Worm (Caenorhabditis elegans) whole organism, L4 larva: ENCODE results near the gene inx-7.
A peak's percentile ranks its signal among the peaks of the same experiment; 100 is the strongest.

Experiments used
- D1046.2 ChIP-seq: fragments of 200-800 bp; sonication (Bioruptor generic); IDR thresholded peaks from 2 replicates; pipeline ENCODE4 v1.3.6; 2022; ENCODE audit warnings: missing genetic modification characterization, missing compliant biosample characterization
- F10B5.3 ChIP-seq: sonication (generic microtip); optimal IDR thresholded peaks from 2 replicates; lab custom pipeline; 2016; ENCODE audit warnings: mild to moderate bottlenecking, missing genetic modification characterization, missing compliant biosample characterization
- F26F4.8 ChIP-seq: fragments of 200-800 bp; sonication (Bioruptor generic); conservative IDR thresholded peaks from 2 replicates; pipeline ENCODE4 v1.3.6; 2022; ENCODE audit warnings: missing genetic modification characterization, missing compliant biosample characterization
- R02D3.7 ChIP-seq: fragments of 150-350 bp; sonication (generic microtip); optimal IDR thresholded peaks from 3 replicates; lab custom pipeline; 2014; ENCODE audit warnings: missing biosample characterization, missing genetic modification characterization
- Y5F2A.4 ChIP-seq: fragments of 200-800 bp; sonication (Bioruptor generic); optimal IDR thresholded peaks from 2 replicates; lab custom pipeline; 2018; ENCODE audit warnings: mild to moderate bottlenecking, missing genetic modification characterization, missing compliant biosample characterization
- aha-1 ChIP-seq: fragments of 150-350 bp; peaks from one replicate; lab custom pipeline; 2014; ENCODE audit warnings: missing biosample characterization, missing genetic modification characterization
- aly-2 ChIP-seq: sonication (generic microtip); optimal IDR thresholded peaks from 2 replicates; lab custom pipeline; 2018; ENCODE audit warnings: missing biosample characterization, missing genetic modification characterization
- ama-1 ChIP-seq: fragments of 150-350 bp; optimal IDR thresholded peaks from 2 replicates; lab custom pipeline; 2014; ENCODE audit warnings: inconsistent platforms, mixed read lengths
- ceh-28 ChIP-seq: fragments of 150-350 bp; optimal IDR thresholded peaks from 2 replicates; lab custom pipeline; 2014; ENCODE audit warnings: missing biosample characterization, missing genetic modification reagents, missing genetic modification characterization
- ceh-82 ChIP-seq: sonication (generic microtip); optimal IDR thresholded peaks from 2 replicates; lab custom pipeline; 2017; ENCODE audit warnings: missing biosample characterization, missing genetic modification characterization
- ces-1 ChIP-seq: fragments of 150-350 bp; sonication (generic microtip); optimal IDR thresholded peaks from 4 replicates; lab custom pipeline; 2014; ENCODE audit warnings: missing biosample characterization, missing genetic modification reagents, missing genetic modification characterization
- daf-8 ChIP-seq: fragments of 200-800 bp; sonication (Bioruptor generic); IDR thresholded peaks from 2 replicates; pipeline ENCODE4 v1.3.6; 2022; ENCODE audit warnings: missing genetic modification characterization, missing compliant biosample characterization
- dpl-1 ChIP-seq: fragments of 150-350 bp; optimal IDR thresholded peaks from 2 replicates; lab custom pipeline; 2014; ENCODE audit warnings: missing biosample characterization, missing genetic modification reagents, missing genetic modification characterization
- fkh-10 ChIP-seq: fragments of 150-350 bp; optimal IDR thresholded peaks from 2 replicates; lab custom pipeline; 2014; ENCODE audit warnings: missing biosample characterization, missing genetic modification reagents, missing genetic modification characterization
- lim-7 ChIP-seq: fragments of 200-800 bp; sonication (Bioruptor generic); IDR thresholded peaks from 2 replicates; pipeline ENCODE4 v1.3.6; 2022; ENCODE audit warnings: missing genetic modification characterization, missing compliant biosample characterization
- lin-1 ChIP-seq: fragments of 200-800 bp; sonication (Bioruptor generic); IDR thresholded peaks from 2 replicates; pipeline ENCODE4 v1.3.6; 2022; ENCODE audit warnings: missing genetic modification reagents, missing genetic modification characterization, missing compliant biosample characterization
- lin-13 ChIP-seq: fragments of 150-350 bp; optimal IDR thresholded peaks from 2 replicates; lab custom pipeline; 2014; ENCODE audit warnings: missing biosample characterization, missing genetic modification reagents, missing genetic modification characterization
- lin-39 ChIP-seq: fragments of 150-350 bp; optimal IDR thresholded peaks from 2 replicates; lab custom pipeline; 2014; ENCODE audit warnings: missing biosample characterization, missing genetic modification reagents, missing genetic modification characterization
- madf-5 ChIP-seq, 2 experiments: fragments of 200-800 bp; sonication (Bioruptor generic); IDR thresholded peaks; 2 replicates each; pipeline ENCODE4 v1.3.6; 2022; ENCODE audit warnings: missing compliant biosample characterization in 2 of 2, missing genetic modification characterization in 2 of 2
- mdt-29 ChIP-seq: fragments of 200-800 bp; sonication (Bioruptor generic); IDR thresholded peaks from 2 replicates; pipeline ENCODE4 v1.3.6; 2022; ENCODE audit warnings: missing genetic modification reagents, missing genetic modification characterization, missing compliant biosample characterization
- mxl-2 ChIP-seq: fragments of 200-800 bp; sonication (Bioruptor generic); conservative IDR thresholded peaks from 2 replicates; pipeline ENCODE4 v1.3.6; 2022; ENCODE audit warnings: missing genetic modification reagents, missing genetic modification characterization, missing compliant biosample characterization
- mxl-3 ChIP-seq: fragments of 200-800 bp; sonication (Bioruptor generic); optimal IDR thresholded peaks from 2 replicates; lab custom pipeline; 2018; ENCODE audit warnings: mild to moderate bottlenecking, missing genetic modification characterization, missing compliant biosample characterization
- nhr-10 ChIP-seq: fragments of 150-350 bp; optimal IDR thresholded peaks from 2 replicates; lab custom pipeline; 2014; ENCODE audit warnings: missing biosample characterization, missing genetic modification characterization
- nhr-102 ChIP-seq: sonication (generic microtip); optimal IDR thresholded peaks from 2 replicates; lab custom pipeline; 2016; ENCODE audit warnings: mild to moderate bottlenecking, missing genetic modification characterization, moderate library complexity, missing compliant biosample characterization
- nhr-111 ChIP-seq: fragments of 200-800 bp; sonication (Bioruptor generic); optimal IDR thresholded peaks from 2 replicates; lab custom pipeline; 2018; ENCODE audit warnings: mild to moderate bottlenecking, missing genetic modification characterization, missing compliant biosample characterization
- nhr-28 ChIP-seq: fragments of 150-350 bp; optimal IDR thresholded peaks from 2 replicates; lab custom pipeline; 2014; ENCODE audit warnings: missing biosample characterization, missing genetic modification characterization
- nhr-48 ChIP-seq: sonication (generic microtip); optimal IDR thresholded peaks from 2 replicates; lab custom pipeline; 2016; ENCODE audit warnings: mild to moderate bottlenecking, missing genetic modification characterization, missing compliant biosample characterization
- nhr-6 ChIP-seq: fragments of 150-350 bp; optimal IDR thresholded peaks from 2 replicates; lab custom pipeline; 2014; ENCODE audit warnings: missing biosample characterization, missing genetic modification characterization
- nhr-76 ChIP-seq: fragments of 150-350 bp; optimal IDR thresholded peaks from 2 replicates; lab custom pipeline; 2014; ENCODE audit warnings: missing biosample characterization, missing genetic modification characterization
- set-16 ChIP-seq: fragments of 200-800 bp; sonication (Bioruptor generic); IDR thresholded peaks from 2 replicates; pipeline ENCODE4 v1.3.6; 2022; ENCODE audit warnings: missing genetic modification reagents, missing genetic modification characterization, missing compliant biosample characterization
- tag-97 ChIP-seq: fragments of 200-800 bp; sonication (Bioruptor generic); IDR thresholded peaks from 2 replicates; pipeline ENCODE4 v1.3.6; 2022; ENCODE audit warnings: missing genetic modification characterization, missing compliant biosample characterization
- unc-62 ChIP-seq, 3 experiments: fragments of 150-350 bp in 1 of 3; sonication (generic microtip); optimal IDR thresholded peaks in 2 of 3; peaks in 1 of 3; 1 replicate in 1 of 3; 2 replicates in 2 of 3; lab custom pipeline; 2014 to 2017; ENCODE audit warnings: missing biosample characterization in 3 of 3, missing genetic modification characterization in 3 of 3, missing genetic modification reagents in 3 of 3, missing genotype in 1 of 3
- vab-7 ChIP-seq: fragments of 200-800 bp; sonication (Bioruptor generic); IDR thresholded peaks from 2 replicates; pipeline ENCODE4 v1.3.6; 2022; ENCODE audit warnings: missing genetic modification reagents, missing genetic modification characterization, missing compliant biosample characterization
- zfp-2 ChIP-seq: sonication (generic microtip); optimal IDR thresholded peaks from 2 replicates; lab custom pipeline; 2016; ENCODE audit warnings: mild to moderate bottlenecking, missing genetic modification characterization, missing compliant biosample characterization
- zfp-3 ChIP-seq: fragments of 200-800 bp; sonication (Bioruptor generic); conservative IDR thresholded peaks from 2 replicates; pipeline ENCODE4 v1.3.6; 2022; ENCODE audit warnings: missing genetic modification reagents, missing genetic modification characterization, missing compliant biosample characterization
- zip-11 ChIP-seq: fragments of 200-800 bp; sonication (Bioruptor generic); IDR thresholded peaks from 2 replicates; pipeline ENCODE4 v1.3.6; 2022; ENCODE audit warnings: missing genetic modification characterization, missing compliant biosample characterization
- zip-2 ChIP-seq: fragments of 150-350 bp; optimal IDR thresholded peaks from 2 replicates; lab custom pipeline; 2014; ENCODE audit warnings: missing biosample characterization, missing genetic modification characterization
- ztf-11 ChIP-seq: fragments of 150-350 bp; optimal IDR thresholded peaks from 2 replicates; lab custom pipeline; 2014; ENCODE audit warnings: missing biosample characterization, missing genetic modification characterization

inx-7 gene

ce11 chrIV:5934046-5934445 is 12.4 kb downstream of the inx-7 start, which contains the start of gene H32C10.1:
Gene H32C10.1, plus strand, starts transcription at chrIV:5934346.
- TF ChIP-seq nhr-6 (no peak), aly-2 (no peak)

DNA sequence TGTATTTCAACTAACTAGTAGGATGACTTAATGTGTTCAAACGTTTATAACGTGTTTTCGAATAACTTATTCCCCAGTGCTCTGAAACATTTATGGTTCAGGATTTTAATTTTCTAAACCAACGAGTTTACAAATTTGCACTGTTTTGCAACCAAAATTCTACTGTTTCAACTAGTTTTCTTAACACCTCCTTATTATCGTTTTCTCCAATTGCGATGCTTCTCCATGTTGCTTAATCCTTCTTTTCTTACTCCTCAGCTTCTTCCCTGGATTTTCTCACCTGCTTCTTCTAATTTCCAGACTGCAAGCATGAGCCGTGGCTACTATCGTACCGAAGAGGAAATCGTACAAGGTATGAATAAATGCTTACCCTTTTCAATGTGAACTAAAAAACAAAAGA is 16.1 kb downstream of the inx-7 start, which contains the start of gene lin-33:
Gene lin-33, plus strand, starts transcription at position 301 of the 400 bp plus-strand sequence.
- no peak for TF ChIP-seq D1046.2 (GFP tag; lab: Robert Waterston, UW)
- no peak for TF ChIP-seq ztf-11
- no peak for TF ChIP-seq F10B5.3 (tag; lab: Kevin White, UChicago)
- TF ChIP-seq aly-2: no peak
- no peak for TF ChIP-seq lin-39 (tag; lab: Kevin White, UChicago)
- no peak for TF ChIP-seq zip-2 (tag; lab: Kevin White, UChicago)
- TF ChIP-seq zip-11: no peak
- TF ChIP-seq, all 104 proteins: peak for 0

- no peak for TF ChIP-seq lin-1
- TF ChIP-seq unc-62 (GFP tag; optimal IDR thresholded peaks at IDR 0.05 in 1 of 2; lab: Kevin White, UChicago): peak in 1 of 2 experiments; percentile 1
- no peak for TF ChIP-seq unc-62 (tag; optimal IDR thresholded peaks at IDR 0.05; lab: Kevin White, UChicago)
Measured at ce11 chrIV:5928957-5929356, 17.5 kb downstream of the inx-7 start.

DNA sequence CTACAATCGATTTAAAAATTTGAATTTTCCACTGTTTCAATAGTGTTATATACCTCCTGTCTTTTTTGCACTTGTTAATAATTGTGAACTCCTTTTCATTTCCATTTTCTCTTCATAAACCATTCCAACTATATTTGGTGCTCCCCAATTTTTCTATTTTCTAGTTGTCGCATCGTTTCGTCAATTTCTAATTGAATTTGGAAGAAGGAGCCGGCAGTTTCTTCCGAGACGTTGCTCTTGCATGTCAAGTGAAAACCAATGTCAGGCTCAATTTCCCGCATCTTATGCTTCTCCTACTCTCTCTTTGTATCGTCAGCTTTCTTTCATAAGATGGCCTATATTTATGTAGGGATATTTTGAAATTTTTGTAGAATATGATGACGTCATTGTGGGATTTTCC is 18.6 kb downstream of the inx-7 start:
- TF ChIP-seq nhr-28 (tag; lab: Kevin White, UChicago) (no peak), unc-62 (GFP tag; optimal IDR thresholded peaks at IDR 0.05 in 1 of 2; lab: Kevin White, UChicago) (peak in 1 of 2 experiments; percentile 54), unc-62 (tag; optimal IDR thresholded peaks at IDR 0.05; lab: Kevin White, UChicago) (no peak), ces-1 (GFP tag; lab: Kevin White, UChicago) (peak; percentile 51)

ce11 chrIV:5926643-5927042 is 19.8 kb downstream of the inx-7 start:
- TF ChIP-seq Y5F2A.4 (GFP tag; lab: Kevin White, UChicago) (no peak), mxl-2 (no peak), F26F4.8 (GFP tag; lab: Robert Waterston, UW) (no peak), nhr-28 (tag; lab: Kevin White, UChicago) (peak; percentile 8), zip-2 (tag; lab: Kevin White, UChicago) (no peak), mdt-29 (GFP tag; lab: Robert Waterston, UW) (no peak), daf-8 (no peak), fkh-10 (GFP tag; lab: Kevin White, UChicago) (no peak), ceh-28 (no peak), aha-1 (tag; lab: Kevin White, UChicago) (peak; percentile 85), tag-97 (GFP tag; lab: Robert Waterston, UW) (no peak), mxl-3 (GFP tag; lab: Kevin White, UChicago) (peak; percentile 44), madf-5 (GFP tag; IDR thresholded peaks at IDR 0.05; lab: Robert Waterston, UW) (no peak), nhr-6 (no peak)
- TF ChIP-seq, all 104 proteins: peak for 3

DNA sequence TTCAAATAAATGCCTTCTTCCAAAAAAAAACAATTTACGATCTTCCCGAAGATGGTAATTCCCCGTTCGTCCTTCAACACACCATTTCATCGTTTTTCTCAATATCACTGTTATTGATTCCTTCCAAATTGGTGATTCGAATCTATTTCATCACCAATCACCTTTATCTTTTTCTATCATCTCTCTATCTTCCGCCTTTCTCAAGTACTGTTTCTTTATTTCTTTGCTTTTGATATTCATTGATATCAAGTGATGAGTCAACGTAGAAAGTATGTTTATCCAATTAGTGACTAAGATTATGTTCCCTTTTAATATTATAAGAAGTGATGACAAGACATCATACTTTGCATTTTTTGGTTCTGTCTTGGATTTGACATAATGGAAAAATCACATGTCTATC is 22.2 kb downstream of the inx-7 start:
- TF ChIP-seq dpl-1 (GFP tag; lab: Kevin White, UChicago) (no peak), R02D3.7 (tag; lab: Kevin White, UChicago) (no peak), nhr-111 (GFP tag; lab: Kevin White, UChicago) (no peak), lim-7 (GFP tag; lab: Robert Waterston, UW) (no peak), fkh-10 (GFP tag; lab: Kevin White, UChicago) (no peak), zip-2 (tag; lab: Kevin White, UChicago) (no peak), nhr-102 (no peak), nhr-10 (tag; lab: Kevin White, UChicago) (no peak), nhr-76 (tag; lab: Kevin White, UChicago) (no peak), F26F4.8 (GFP tag; lab: Robert Waterston, UW) (no peak), nhr-48 (no peak), set-16 (no peak), vab-7 (GFP tag; lab: Robert Waterston, UW) (no peak), ama-1 (no peak), zfp-2 (tag; lab: Kevin White, UChicago) (no peak), lin-13 (no peak), zfp-3 (GFP tag; lab: Robert Waterston, UW) (no peak), ceh-82 (tag; lab: Kevin White, UChicago) (no peak)
